Fruit fly (Drosophila melanogaster): ENCODE measurements around the gene CG45012.

Gene CG45012

DNA sequence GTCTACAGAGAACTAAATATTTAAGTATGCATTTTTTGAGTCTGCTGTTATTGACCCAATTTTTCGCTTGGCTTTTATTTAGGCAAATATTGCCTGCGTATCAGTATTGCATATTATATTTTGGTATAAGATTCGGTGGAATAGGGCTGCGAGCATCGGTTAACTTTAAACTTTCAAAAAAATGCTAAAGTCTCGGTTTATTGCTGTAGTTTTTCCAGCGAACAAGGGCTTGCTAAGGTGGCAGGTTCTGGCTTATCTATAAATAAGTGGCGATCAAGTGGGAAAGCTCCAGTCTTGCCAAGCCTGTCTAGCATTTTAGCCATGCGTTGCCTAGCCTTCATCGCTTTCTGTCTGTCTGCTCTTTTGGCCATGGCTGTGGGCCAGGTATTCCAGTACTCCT, 6.0 kb downstream of the CG45012 start, which contains the start of gene CG31704:
CG31704 (plus strand) TSS at position 301 of the 400 bp plus-strand sequence.
- TF ChIP-seq Smox (GFP tag; optimal IDR thresholded peaks at IDR 0.05) (no peak), CG8632 (GFP tag; optimal IDR thresholded peaks at IDR 0.05) (no peak), topi (GFP tag; optimal IDR thresholded peaks at IDR 0.05) (no peak)

DNA sequence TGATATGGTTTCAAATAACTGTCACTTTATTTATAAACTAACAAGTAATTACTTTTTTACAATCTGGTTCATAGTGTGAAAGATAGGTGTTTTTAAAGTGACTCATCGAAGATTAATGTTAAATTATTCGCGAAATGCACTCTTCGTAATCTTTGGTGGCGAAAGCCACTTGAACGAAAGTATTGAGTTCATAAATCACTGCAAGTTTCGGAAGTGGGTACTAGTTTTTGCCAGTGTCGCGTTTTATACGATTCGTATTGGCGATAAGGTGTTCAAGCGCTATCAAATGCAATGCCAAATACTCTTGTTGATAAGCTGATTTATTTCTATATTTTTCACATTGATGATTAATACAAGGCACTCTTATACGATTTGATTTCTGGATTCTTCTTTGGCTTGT, 7.1 kb downstream of the CG45012 start:
- TF ChIP-seq svp (GFP tag), result peak; percentile 51
- TF ChIP-seq CG6792 (GFP tag; optimal IDR thresholded peaks at IDR 0.05), result no peak
- no peak for TF ChIP-seq CG31627 (GFP tag; optimal IDR thresholded peaks at IDR 0.05)
- peak; percentile 3 for TF ChIP-seq Smox (GFP tag; optimal IDR thresholded peaks at IDR 0.05)
- TF ChIP-seq fd85E (GFP tag; optimal IDR thresholded peaks at IDR 0.05), result no peak
- peak; percentile 13 for TF ChIP-seq Met (GFP tag; optimal IDR thresholded peaks at IDR 0.05)

DNA sequence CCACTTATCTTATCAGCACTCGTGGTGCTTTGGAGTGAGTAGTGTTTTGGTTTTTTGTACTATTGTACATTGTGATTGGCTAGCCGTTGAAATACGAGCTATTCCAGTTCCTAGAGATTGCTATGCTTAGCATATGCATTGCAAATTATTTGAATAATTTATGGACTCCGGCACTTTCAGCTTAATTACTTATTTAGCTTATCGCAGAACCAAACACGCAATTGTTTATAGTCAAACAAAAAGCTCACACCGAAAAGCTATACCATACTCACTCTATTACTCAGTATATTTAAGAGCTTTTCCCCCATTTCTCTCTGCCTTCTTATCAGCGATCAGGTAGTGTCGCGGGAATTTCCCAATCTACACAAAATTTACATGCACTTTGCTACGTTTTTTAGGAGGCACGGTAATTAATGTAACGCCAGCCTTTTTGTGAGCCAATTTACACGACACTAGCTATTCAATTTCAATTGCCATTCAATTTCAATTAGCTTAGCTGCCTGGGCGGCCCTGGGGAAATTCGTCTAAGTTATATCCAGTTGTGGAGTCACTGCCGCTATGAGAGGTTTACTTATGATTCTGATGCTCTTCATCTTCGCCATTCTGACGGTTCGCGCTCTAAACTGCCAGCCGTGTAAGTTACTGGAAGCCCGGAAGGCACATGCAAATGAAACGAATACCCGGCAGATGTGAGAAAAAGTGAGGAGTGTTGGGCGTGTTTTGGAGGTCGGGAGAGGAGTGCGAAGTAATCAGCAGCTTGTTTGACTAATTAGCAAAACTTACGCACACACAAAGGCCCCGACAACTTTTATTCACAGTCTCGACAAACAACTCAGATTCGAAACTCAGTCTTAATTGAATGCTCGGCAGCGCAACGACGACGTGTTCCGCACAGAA, 8.1 kb downstream of the CG45012 start, which contains the start of the genes CG44008, CG14933, CG46426 and CG42486:
CG44008 (minus strand) TSS at position 155 of the 897 bp plus-strand sequence.
CG14933 (plus strand) TSS at position 538 of the 897 bp plus-strand sequence.
CG46426 (plus strand) TSS at position 538 of the 897 bp plus-strand sequence.
CG42486 (plus strand) TSS at position 847 of the 897 bp plus-strand sequence.
- TF ChIP-seq CG8119 (GFP tag; IDR thresholded peaks at IDR 0.05), result no peak
- TF ChIP-seq vri (GFP tag; optimal IDR thresholded peaks at IDR 0.05), result peak; percentile 17
- peak; percentile 60 for TF ChIP-seq fkh (GFP tag; optimal IDR thresholded peaks at IDR 0.05)

DNA sequence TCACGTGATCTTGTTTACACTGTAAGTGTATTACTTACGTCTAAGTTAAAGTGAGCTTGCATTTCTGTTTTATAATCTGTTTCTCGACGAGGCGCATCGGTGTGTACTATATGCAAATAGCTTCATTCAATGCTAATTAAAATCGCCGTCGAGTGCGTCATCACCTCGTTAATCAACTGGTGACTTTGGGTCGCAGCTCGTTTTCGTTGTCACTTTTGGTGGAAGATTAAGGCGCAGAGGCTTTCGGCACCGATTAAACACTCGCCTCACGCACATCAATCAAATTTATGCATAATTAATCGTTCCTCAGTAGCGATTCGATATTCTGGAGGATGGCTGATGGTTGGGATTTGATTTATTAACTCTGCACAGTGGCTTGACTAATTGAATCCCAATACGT, 9.9 kb downstream of the CG45012 start:
- TF ChIP-seq dsx (GFP tag; optimal IDR thresholded peaks at IDR 0.05; ENCODE audit: poor library complexity, severe bottlenecking) (no peak), svp (GFP tag) (peak; percentile 90)

DNA sequence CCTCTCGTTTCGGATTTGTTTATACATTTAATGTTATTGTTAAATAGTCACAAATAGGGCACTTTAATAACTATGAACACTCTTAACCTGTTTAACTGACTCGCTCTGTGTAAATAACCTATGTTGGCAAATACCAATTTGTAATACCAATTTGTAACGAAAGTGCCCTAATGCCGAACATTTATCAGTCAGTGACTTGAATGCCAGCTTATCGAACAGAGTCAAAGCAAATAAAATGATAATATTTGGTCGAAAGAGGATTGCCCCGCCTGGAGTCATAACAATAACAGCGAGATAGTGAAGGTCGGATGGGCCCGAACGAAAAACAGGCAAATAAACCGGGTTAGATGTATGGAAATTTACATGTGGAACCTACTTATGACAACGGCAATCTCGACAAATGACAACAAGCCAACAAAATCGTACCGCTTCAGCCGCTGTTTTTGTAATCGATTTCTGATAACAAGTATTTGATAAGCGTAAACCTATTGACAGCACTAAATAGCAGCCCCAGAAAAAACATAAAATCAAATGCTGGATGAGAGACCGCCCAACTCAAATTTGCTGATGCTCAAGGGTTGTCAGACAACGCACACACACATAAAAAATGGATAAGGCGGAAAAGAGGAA, 10.9 kb downstream of the CG45012 start:
- TF ChIP-seq CG9139 (GFP tag; optimal IDR thresholded peaks at IDR 0.05), result no peak
- TF ChIP-seq fkh (GFP tag; optimal IDR thresholded peaks at IDR 0.05), result peak; percentile 85
- TF ChIP-seq Eip93F (GFP tag; optimal IDR thresholded peaks at IDR 0.05), result no peak
- TF ChIP-seq vri (GFP tag; optimal IDR thresholded peaks at IDR 0.05), result peak; percentile 65
- peak; percentile 71 for TF ChIP-seq svp (GFP tag)
- TF ChIP-seq Ets21C (GFP tag; optimal IDR thresholded peaks at IDR 0.05), result no peak

DNA sequence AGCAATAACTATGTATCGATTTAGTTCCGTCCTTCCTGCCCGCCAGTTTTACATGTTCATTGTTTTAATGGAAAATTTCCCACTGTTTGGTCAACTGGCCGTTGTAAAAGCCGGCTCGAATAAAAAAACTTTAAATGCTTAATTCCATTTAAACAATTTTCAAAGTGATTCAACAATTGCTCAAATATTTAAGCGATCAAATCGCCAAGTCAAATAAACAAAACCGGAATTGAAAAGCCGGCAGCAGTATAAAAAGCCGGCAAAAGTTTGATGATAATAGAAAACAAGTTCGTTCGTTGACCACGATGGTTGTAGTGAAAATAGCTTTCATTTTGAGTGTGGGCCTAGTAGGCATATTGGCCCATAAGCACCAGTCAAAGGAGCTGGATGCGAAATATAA, 12.5 kb downstream of the CG45012 start, which contains the start of gene Mal-B1:
Mal-B1 (plus strand) TSS at position 301 of the 400 bp plus-strand sequence.
- no peak for TF ChIP-seq Hr38 (GFP tag; optimal IDR thresholded peaks at IDR 0.05)
- no peak for TF ChIP-seq acj6 (GFP tag; optimal IDR thresholded peaks at IDR 0.05)
- no peak for TF ChIP-seq CG7368 (GFP tag; optimal IDR thresholded peaks at IDR 0.05)
- no peak for TF ChIP-seq ss (GFP tag; optimal IDR thresholded peaks at IDR 0.05)
- TF ChIP-seq topi (GFP tag; optimal IDR thresholded peaks at IDR 0.05), result no peak
- no peak for TF ChIP-seq cyc (GFP tag; optimal IDR thresholded peaks at IDR 0.05)
- TF ChIP-seq Smox (GFP tag; optimal IDR thresholded peaks at IDR 0.05), result no peak
- no peak for TF ChIP-seq eg (GFP tag; IDR thresholded peaks at IDR 0.05)
- no peak for TF ChIP-seq Sox15 (GFP tag; optimal IDR thresholded peaks at IDR 0.05)
- TF ChIP-seq net (GFP tag; optimal IDR thresholded peaks at IDR 0.05), result no peak
- TF ChIP-seq CG8319 (GFP tag; optimal IDR thresholded peaks at IDR 0.05), result no peak
- no peak for TF ChIP-seq salr (GFP tag; optimal IDR thresholded peaks at IDR 0.05)
- no peak for TF ChIP-seq CG1621 (tag; optimal IDR thresholded peaks at IDR 0.05)
- TF ChIP-seq CG9139 (GFP tag; optimal IDR thresholded peaks at IDR 0.05), result no peak
- TF ChIP-seq CG6792 (GFP tag; optimal IDR thresholded peaks at IDR 0.05), result no peak
- no peak for TF ChIP-seq spab (GFP tag; optimal IDR thresholded peaks at IDR 0.05)
